Fruit fly (Drosophila melanogaster) whole organism: ENCODE measurements around the gene CG8312.

Source experiments
- EcR ChIP-seq, 2 experiments: fragments of >200 bp; optimal IDR thresholded peaks; 2 replicates each; lab custom pipeline; 2017; ENCODE audit warnings: missing biosample characterization in 2 of 2, missing genetic modification characterization in 2 of 2, missing genetic modification reagents in 2 of 2
- pan ChIP-seq: fragments of >200 bp; optimal IDR thresholded peaks from 2 replicates; lab custom pipeline; 2017
- psq ChIP-seq: fragments of >200 bp; optimal IDR thresholded peaks from 2 replicates; lab custom pipeline; 2017
- usp ChIP-seq: fragments of >200 bp; optimal IDR thresholded peaks from 2 replicates; lab custom pipeline; 2017; ENCODE audit warnings: missing biosample characterization, missing genetic modification characterization, mixed read lengths

dm6 chr3R:9571523-9571922, 19.6 kb upstream of the CG8312 start, which contains the start of gene CG9396:
- no peak for TF ChIP-seq usp (GFP tag; lab: Kevin White, UChicago)
- no peak for TF ChIP-seq pan (lab: Kevin White, UChicago)
- no peak for TF ChIP-seq EcR (GFP tag; optimal IDR thresholded peaks at IDR 0.05; lab: Kevin White, UChicago)
- no peak for TF ChIP-seq psq (lab: Kevin White, UChicago)
